In the genomic region with DNA sequence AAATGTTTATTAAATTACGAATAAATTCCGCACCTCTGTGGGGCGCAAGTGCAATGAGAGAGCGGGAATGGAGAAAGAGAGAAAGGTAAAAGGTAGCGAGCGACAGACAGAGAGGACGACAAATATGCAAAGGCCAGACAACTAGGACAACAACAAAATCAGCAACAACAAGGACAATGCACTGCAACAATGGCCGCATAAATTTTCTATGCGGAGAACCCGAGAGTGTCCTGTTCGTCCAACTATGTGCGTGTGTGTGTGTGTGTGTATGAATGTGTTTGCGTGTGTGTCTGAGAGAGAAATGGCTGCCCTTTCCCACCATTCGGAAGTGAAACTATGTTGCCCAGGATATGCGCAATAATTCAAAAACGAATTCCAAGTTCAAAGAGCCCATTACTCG, we compare ENCODE assay signal across 2 fruit fly cellular contexts.
TF ChIP-seq lines count a peak whose summit lies in the region.

No protein-coding gene starts in this region.

- TF ChIP-seq CTCF in whole organism, embryonic (GFP tag; optimal IDR thresholded peaks at IDR 0.05; lab: Kevin White, UChicago): no peak

TF ChIP-seq in whole organism, embryonic, 481 proteins besides CTCF, POLR2A, EP300 and RAD21:
- TF ChIP-seq D (optimal IDR thresholded peaks at IDR 0.05; lab: Kevin White, UChicago): peak; percentile 80
- no peak for TF ChIP-seq D (GFP tag; optimal IDR thresholded peaks at IDR 0.05; lab: Kevin White, UChicago)
- TF ChIP-seq YL-1 (GFP tag; optimal IDR thresholded peaks at IDR 0.05; lab: Kevin White, UChicago): no peak
- TF ChIP-seq CG9932 (GFP tag; IDR thresholded peaks at IDR 0.05; lab: Robert Waterston, UW): no peak
- TF ChIP-seq CG2199 (GFP tag; IDR thresholded peaks at IDR 0.05; lab: Robert Waterston, UW): no peak
- TF ChIP-seq cg (GFP tag; optimal IDR thresholded peaks at IDR 0.05; lab: Kevin White, UChicago): peak; percentile 36
- peak; percentile 6 for TF ChIP-seq cad (GFP tag; optimal IDR thresholded peaks at IDR 0.05; lab: Kevin White, UChicago)
- peak; percentile 65 for TF ChIP-seq CG15479 (GFP tag; optimal IDR thresholded peaks at IDR 0.05; lab: Kevin White, UChicago)
- peak; percentile 65 for TF ChIP-seq CG4360 (GFP tag; IDR thresholded peaks at IDR 0.05; lab: Robert Waterston, UW)
- no peak for TF ChIP-seq Fer2 (tag; optimal IDR thresholded peaks at IDR 0.05; lab: Kevin White, UChicago)

TF ChIP-seq in whole organism, wandering third instar larva, 38 proteins besides CTCF, POLR2A, EP300 and RAD21:
- TF ChIP-seq usp (GFP tag; optimal IDR thresholded peaks at IDR 0.05; lab: Kevin White, UChicago): no peak
- peak; percentile 79 for TF ChIP-seq Dfd (GFP tag; optimal IDR thresholded peaks at IDR 0.05; lab: Kevin White, UChicago)
- TF ChIP-seq HLH106 (tag; optimal IDR thresholded peaks at IDR 0.05; lab: Kevin White, UChicago): no peak
- no peak for TF ChIP-seq dsf (GFP tag; optimal IDR thresholded peaks at IDR 0.05; lab: Kevin White, UChicago; ENCODE audit: borderline replicate concordance)
- TF ChIP-seq Hr83 (GFP tag; optimal IDR thresholded peaks at IDR 0.05; lab: Kevin White, UChicago; ENCODE audit: poor library complexity, severe bottlenecking): no peak
- no peak for TF ChIP-seq dmrt93B (GFP tag; optimal IDR thresholded peaks at IDR 0.05; lab: Kevin White, UChicago)
